Worm (Caenorhabditis elegans) whole organism, L4 larva: ENCODE results near the gene Y4C6B.7.

Experiments used
- D1046.2 ChIP-seq: fragments of 200-800 bp; sonication (Bioruptor generic); IDR thresholded peaks from 2 replicates; pipeline ENCODE4 v1.3.6; 2022; ENCODE audit warnings: missing genetic modification characterization, missing compliant biosample characterization
- F26F4.8 ChIP-seq: fragments of 200-800 bp; sonication (Bioruptor generic); conservative IDR thresholded peaks from 2 replicates; pipeline ENCODE4 v1.3.6; 2022; ENCODE audit warnings: missing genetic modification characterization, missing compliant biosample characterization
- F37D6.2 ChIP-seq: sonication (generic microtip); optimal IDR thresholded peaks from 2 replicates; lab custom pipeline; 2016; ENCODE audit warnings: mild to moderate bottlenecking, missing genetic modification characterization, missing compliant biosample characterization
- F49E8.2 ChIP-seq: sonication (generic microtip); optimal IDR thresholded peaks from 2 replicates; lab custom pipeline; 2016; ENCODE audit warnings: missing compliant biosample characterization, mild to moderate bottlenecking, missing genetic modification characterization, borderline replicate concordance
- T20F7.1 ChIP-seq: fragments of 200-800 bp; sonication (Bioruptor generic); optimal IDR thresholded peaks from 2 replicates; lab custom pipeline; 2018; ENCODE audit warnings: mild to moderate bottlenecking, missing genetic modification characterization, missing compliant biosample characterization
- Y48G9A.11 ChIP-seq: fragments of 200-800 bp; sonication (Bioruptor generic); IDR thresholded peaks from 2 replicates; pipeline ENCODE4 v1.3.6; 2022; ENCODE audit warnings: missing genetic modification reagents, missing genetic modification characterization, missing compliant biosample characterization
- ZK337.2 ChIP-seq: fragments of 200-800 bp; sonication (Bioruptor generic); IDR thresholded peaks from 2 replicates; pipeline ENCODE4 v1.3.6; 2022; ENCODE audit warnings: missing genetic modification reagents, missing genetic modification characterization, missing compliant biosample characterization
- ZK546.5 ChIP-seq, 2 experiments: sonication (generic microtip); optimal IDR thresholded peaks; 2 replicates each; lab custom pipeline; 2017; ENCODE audit warnings: missing biosample characterization in 2 of 2, missing genetic modification characterization in 2 of 2
- aha-1 ChIP-seq: fragments of 150-350 bp; peaks from one replicate; lab custom pipeline; 2014; ENCODE audit warnings: missing biosample characterization, missing genetic modification characterization
- ama-1 ChIP-seq: fragments of 150-350 bp; optimal IDR thresholded peaks from 2 replicates; lab custom pipeline; 2014; ENCODE audit warnings: inconsistent platforms, mixed read lengths
- cey-2 ChIP-seq: sonication (generic microtip); optimal IDR thresholded peaks from 3 replicates; lab custom pipeline; 2017; ENCODE audit warnings: missing genetic modification characterization, mild to moderate bottlenecking, missing compliant biosample characterization, antibody characterized with exemption, borderline replicate concordance; ENCODE audit not compliant: insufficient read depth
- ctbp-1 ChIP-seq: fragments of 200-800 bp; sonication (Bioruptor generic); IDR thresholded peaks from 2 replicates; pipeline ENCODE4 v1.3.6; 2022; ENCODE audit warnings: missing genetic modification reagents, missing genetic modification characterization, missing compliant biosample characterization
- daf-12 ChIP-seq: fragments of 150-350 bp; optimal IDR thresholded peaks from 2 replicates; lab custom pipeline; 2014; ENCODE audit warnings: missing biosample characterization, missing genetic modification reagents, missing genetic modification characterization
- daf-16 ChIP-seq, 3 experiments: sonication (generic microtip); optimal IDR thresholded peaks; 2 replicates each; lab custom pipeline; 2016 to 2017; ENCODE audit warnings: missing genetic modification characterization in 3 of 3, missing genetic modification reagents in 3 of 3, mild to moderate bottlenecking in 2 of 3, missing compliant biosample characterization in 2 of 3, missing biosample characterization in 1 of 3, moderate library complexity in 1 of 3
- dmd-6 ChIP-seq: fragments of 200-800 bp; sonication (Bioruptor generic); IDR thresholded peaks from 2 replicates; pipeline ENCODE4 v1.3.6; 2022; ENCODE audit warnings: missing genetic modification reagents, missing genetic modification characterization, missing compliant biosample characterization
- duxl-1 ChIP-seq: sonication (generic microtip); optimal IDR thresholded peaks from 2 replicates; lab custom pipeline; 2016; ENCODE audit warnings: mild to moderate bottlenecking, missing genetic modification characterization, moderate library complexity, missing compliant biosample characterization; ENCODE audit not compliant: poor library complexity
- dve-1 ChIP-seq: sonication (generic microtip); optimal IDR thresholded peaks from 2 replicates; lab custom pipeline; 2017; ENCODE audit warnings: antibody characterized with exemption, mild to moderate bottlenecking, missing genetic modification characterization, missing compliant biosample characterization; ENCODE audit not compliant: insufficient read depth
- hif-1 ChIP-seq, 2 experiments: sonication (generic microtip); optimal IDR thresholded peaks; 2 replicates each; lab custom pipeline; 2016 to 2017; ENCODE audit warnings: missing compliant biosample characterization in 2 of 2, missing genetic modification characterization in 2 of 2, missing genetic modification reagents in 2 of 2, missing genotype in 2 of 2, mild to moderate bottlenecking in 1 of 2
- hlh-11 ChIP-seq: fragments of 200-800 bp; sonication (Bioruptor generic); optimal IDR thresholded peaks from 2 replicates; lab custom pipeline; 2018; ENCODE audit warnings: mild to moderate bottlenecking, missing genetic modification characterization, missing compliant biosample characterization
- hlh-30 ChIP-seq: sonication (generic microtip); optimal IDR thresholded peaks from 2 replicates; lab custom pipeline; 2017; ENCODE audit warnings: antibody characterized with exemption, mild to moderate bottlenecking, missing genetic modification characterization, missing compliant biosample characterization; ENCODE audit not compliant: insufficient read depth
- lim-7 ChIP-seq: fragments of 200-800 bp; sonication (Bioruptor generic); IDR thresholded peaks from 2 replicates; pipeline ENCODE4 v1.3.6; 2022; ENCODE audit warnings: missing genetic modification characterization, missing compliant biosample characterization
- lin-13 ChIP-seq: fragments of 150-350 bp; optimal IDR thresholded peaks from 2 replicates; lab custom pipeline; 2014; ENCODE audit warnings: missing biosample characterization, missing genetic modification reagents, missing genetic modification characterization
- lin-38 ChIP-seq: fragments of 200-800 bp; sonication (Bioruptor generic); IDR thresholded peaks from 2 replicates; pipeline ENCODE4 v1.3.6; 2022; ENCODE audit warnings: missing genetic modification reagents, missing genetic modification characterization, missing compliant biosample characterization
- madf-5 ChIP-seq, 2 experiments: fragments of 200-800 bp; sonication (Bioruptor generic); IDR thresholded peaks; 2 replicates each; pipeline ENCODE4 v1.3.6; 2022; ENCODE audit warnings: missing compliant biosample characterization in 2 of 2, missing genetic modification characterization in 2 of 2
- madf-9 ChIP-seq: fragments of 200-800 bp; sonication (Bioruptor generic); conservative IDR thresholded peaks from 2 replicates; pipeline ENCODE4 v1.3.6; 2022; ENCODE audit warnings: missing genetic modification reagents, missing genetic modification characterization, missing compliant biosample characterization
- mdl-1 ChIP-seq, 2 experiments: fragments of 150-350 bp in 1 of 2; sonication (generic microtip) in 1 of 2; optimal IDR thresholded peaks; 2 replicates each; lab custom pipeline; 2014 to 2017; ENCODE audit warnings: missing biosample characterization in 2 of 2, missing genetic modification characterization in 2 of 2
- mdt-29 ChIP-seq: fragments of 200-800 bp; sonication (Bioruptor generic); IDR thresholded peaks from 2 replicates; pipeline ENCODE4 v1.3.6; 2022; ENCODE audit warnings: missing genetic modification reagents, missing genetic modification characterization, missing compliant biosample characterization
- mep-1 ChIP-seq: fragments of 150-350 bp; sonication (generic microtip); optimal IDR thresholded peaks from 3 replicates; lab custom pipeline; 2014; ENCODE audit warnings: missing biosample characterization, missing genetic modification characterization
- mes-2 ChIP-seq: sonication (generic microtip); optimal IDR thresholded peaks from 2 replicates; lab custom pipeline; 2016; ENCODE audit warnings: missing genotype, mild to moderate bottlenecking, missing genetic modification characterization, missing compliant biosample characterization; ENCODE audit not compliant: poor library complexity, severe bottlenecking
- mxl-2 ChIP-seq: fragments of 200-800 bp; sonication (Bioruptor generic); conservative IDR thresholded peaks from 2 replicates; pipeline ENCODE4 v1.3.6; 2022; ENCODE audit warnings: missing genetic modification reagents, missing genetic modification characterization, missing compliant biosample characterization
- nhr-111 ChIP-seq: fragments of 200-800 bp; sonication (Bioruptor generic); optimal IDR thresholded peaks from 2 replicates; lab custom pipeline; 2018; ENCODE audit warnings: mild to moderate bottlenecking, missing genetic modification characterization, missing compliant biosample characterization
- nhr-25 ChIP-seq: sonication (generic microtip); optimal IDR thresholded peaks from 2 replicates; lab custom pipeline; 2017; ENCODE audit warnings: missing genetic modification characterization, mild to moderate bottlenecking, missing compliant biosample characterization, antibody characterized with exemption, moderate library complexity, borderline replicate concordance; ENCODE audit not compliant: insufficient read depth
- nhr-28 ChIP-seq: fragments of 150-350 bp; optimal IDR thresholded peaks from 2 replicates; lab custom pipeline; 2014; ENCODE audit warnings: missing biosample characterization, missing genetic modification characterization
- nhr-48 ChIP-seq: sonication (generic microtip); optimal IDR thresholded peaks from 2 replicates; lab custom pipeline; 2016; ENCODE audit warnings: mild to moderate bottlenecking, missing genetic modification characterization, missing compliant biosample characterization
- nhr-6 ChIP-seq: fragments of 150-350 bp; optimal IDR thresholded peaks from 2 replicates; lab custom pipeline; 2014; ENCODE audit warnings: missing biosample characterization, missing genetic modification characterization
- nhr-76 ChIP-seq: fragments of 150-350 bp; optimal IDR thresholded peaks from 2 replicates; lab custom pipeline; 2014; ENCODE audit warnings: missing biosample characterization, missing genetic modification characterization
- nhr-77 ChIP-seq: fragments of 150-350 bp; optimal IDR thresholded peaks from 2 replicates; lab custom pipeline; 2014; ENCODE audit warnings: missing biosample characterization, missing genetic modification characterization
- pha-4 ChIP-seq, 2 experiments: fragments of 150-350 bp in 1 of 2; fragments of 200-800 bp in 1 of 2; sonication (Bioruptor generic) in 1 of 2; IDR thresholded peaks in 1 of 2; optimal IDR thresholded peaks in 1 of 2; 2 replicates each; pipeline versions ENCODE4 v1.3.6 to Lab custom; 2014 to 2022; ENCODE audit warnings: missing genetic modification characterization in 2 of 2, missing genetic modification reagents in 2 of 2, missing biosample characterization in 1 of 2, missing compliant biosample characterization in 1 of 2
- pqm-1 ChIP-seq: sonication (generic microtip); optimal IDR thresholded peaks from 2 replicates; lab custom pipeline; 2017; ENCODE audit warnings: missing biosample characterization, missing genetic modification characterization
- sdz-12 ChIP-seq: fragments of 200-800 bp; sonication (Bioruptor generic); optimal IDR thresholded peaks from 2 replicates; lab custom pipeline; 2018; ENCODE audit warnings: mild to moderate bottlenecking, missing genetic modification characterization, missing compliant biosample characterization
- skn-1 ChIP-seq: fragments of 150-350 bp; optimal IDR thresholded peaks from 2 replicates; lab custom pipeline; 2014; ENCODE audit warnings: missing biosample characterization, missing genetic modification characterization
- snpc-1.2 ChIP-seq: fragments of 200-800 bp; sonication (Bioruptor generic); IDR thresholded peaks from 2 replicates; pipeline ENCODE4 v1.3.6; 2022; ENCODE audit warnings: missing genetic modification reagents, missing genetic modification characterization, missing compliant biosample characterization
- spr-1 ChIP-seq: sonication (generic microtip); optimal IDR thresholded peaks from 2 replicates; lab custom pipeline; 2016; ENCODE audit warnings: mild to moderate bottlenecking, missing genetic modification characterization, missing compliant biosample characterization
- spr-3 ChIP-seq: fragments of 200-800 bp; sonication (Bioruptor generic); optimal IDR thresholded peaks from 2 replicates; lab custom pipeline; 2018; ENCODE audit warnings: mild to moderate bottlenecking, missing genetic modification characterization, missing compliant biosample characterization
- vab-7 ChIP-seq: fragments of 200-800 bp; sonication (Bioruptor generic); IDR thresholded peaks from 2 replicates; pipeline ENCODE4 v1.3.6; 2022; ENCODE audit warnings: missing genetic modification reagents, missing genetic modification characterization, missing compliant biosample characterization

The Y4C6B.7 gene

DNA sequence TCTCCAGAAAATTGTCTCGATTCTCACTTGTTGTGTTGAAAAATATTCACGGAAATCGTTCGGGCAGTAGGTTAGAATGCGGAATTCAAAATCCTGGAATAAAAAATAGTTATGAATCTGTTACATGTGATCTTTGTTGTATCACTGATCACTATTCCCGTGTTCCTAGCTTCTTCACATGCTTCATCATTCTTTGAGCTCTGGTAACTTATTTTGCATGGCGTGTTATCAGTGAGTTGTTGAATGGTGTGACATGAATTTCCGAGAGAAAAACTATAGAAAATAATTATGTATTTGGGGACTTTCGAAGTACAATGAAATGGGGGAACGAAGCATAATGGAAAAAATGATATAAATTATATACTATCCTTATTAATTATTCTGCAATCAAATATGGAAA, 40.3 kb upstream of the Y4C6B.7 start:
- TF ChIP-seq daf-16 (GFP tag; optimal IDR thresholded peaks at IDR 0.05; lab: Kevin White, UChicago): no peak
- peak; percentile 76 for TF ChIP-seq daf-16 (tag; optimal IDR thresholded peaks at IDR 0.05; lab: Kevin White, UChicago)
- TF ChIP-seq madf-9 (GFP tag; lab: Robert Waterston, UW): no peak
- 0 out of 2 replicates have a peak, but pooled peaks have one; percentile 17 for TF ChIP-seq pha-4 (GFP tag; IDR thresholded peaks at IDR 0.05; lab: Robert Waterston, UW)
- TF ChIP-seq pha-4 (tag; optimal IDR thresholded peaks at IDR 0.05; lab: Kevin White, UChicago): no peak
- TF ChIP-seq mxl-2 (GFP tag; lab: Robert Waterston, UW): no peak
- no peak for TF ChIP-seq ZK337.2 (GFP tag; lab: Robert Waterston, UW)
- TF ChIP-seq duxl-1 (tag; lab: Kevin White, UChicago): peak; percentile 31
- no peak for TF ChIP-seq cey-2 (tag; lab: Kevin White, UChicago)
- no peak for TF ChIP-seq F26F4.8
- TF ChIP-seq mdt-29: peak; percentile 63
- peak; percentile 22 for TF ChIP-seq pqm-1
- TF ChIP-seq nhr-77 (tag; lab: Kevin White, UChicago): peak; percentile 22
- no peak for TF ChIP-seq nhr-25 (tag; lab: Kevin White, UChicago)
- TF ChIP-seq dve-1 (tag; lab: Kevin White, UChicago): peak; percentile 71
- TF ChIP-seq lin-38: peak; percentile 34; the same call in 1 of the 2 replicates
- peak; percentile 16 for TF ChIP-seq mes-2 (tag; lab: Kevin White, UChicago)
- TF ChIP-seq vab-7 (GFP tag; lab: Robert Waterston, UW): no peak
- peak; percentile 21 for TF ChIP-seq mep-1
- TF ChIP-seq nhr-76 (tag; lab: Kevin White, UChicago): no peak
- peak; percentile 56 for TF ChIP-seq dmd-6 (GFP tag; lab: Robert Waterston, UW)
- TF ChIP-seq ama-1: peak; percentile 53
- no peak for TF ChIP-seq lim-7 (GFP tag; lab: Robert Waterston, UW)
- TF ChIP-seq spr-3 (GFP tag; lab: Kevin White, UChicago): no peak
- TF ChIP-seq hlh-11 (tag; lab: Kevin White, UChicago): peak; percentile 39
- TF ChIP-seq hlh-30 (tag; lab: Kevin White, UChicago): peak; percentile 62
- TF ChIP-seq nhr-28 (tag; lab: Kevin White, UChicago): peak; percentile 39
- TF ChIP-seq daf-12 (tag; lab: Kevin White, UChicago): no peak
- TF ChIP-seq ZK546.5 (tag; optimal IDR thresholded peaks at IDR 0.05; lab: Kevin White, UChicago): no peak

DNA sequence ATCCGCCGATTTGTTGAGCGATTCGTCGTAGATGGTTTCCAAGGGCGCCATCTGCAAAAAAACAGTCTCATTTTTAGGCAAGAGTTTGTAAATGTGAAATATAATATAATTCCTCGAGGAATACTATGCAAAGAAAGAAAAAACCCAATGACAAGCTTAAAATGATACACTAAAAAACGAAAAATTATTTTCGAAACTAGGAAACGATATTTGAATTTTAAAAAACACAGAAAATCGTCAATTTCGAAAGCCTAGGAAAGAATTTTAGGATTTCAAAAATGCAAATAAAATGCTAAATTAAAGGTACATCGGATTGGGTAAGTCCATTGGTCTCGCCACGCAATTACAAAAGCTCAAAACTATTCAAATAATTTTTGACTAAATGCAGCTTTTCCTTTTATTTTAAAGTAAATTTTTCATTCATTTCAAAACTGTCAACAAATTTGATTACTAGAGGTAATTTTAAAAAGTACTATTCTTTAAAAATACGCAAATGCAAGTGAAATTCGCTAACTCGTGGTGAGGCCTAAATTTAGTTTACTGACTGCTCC, 38.3 kb upstream of the Y4C6B.7 start, which contains the start of the genes htp-1 and ZK616.5:
Gene htp-1 (minus strand): TSS at position 51 of the 551 bp plus-strand sequence.
Gene ZK616.5 (plus strand): TSS at position 423 of the 551 bp plus-strand sequence.
- no peak for TF ChIP-seq nhr-111
- no peak for TF ChIP-seq T20F7.1 (GFP tag; lab: Kevin White, UChicago)
- TF ChIP-seq spr-1 (tag; lab: Kevin White, UChicago): no peak
- TF ChIP-seq dmd-6 (GFP tag; lab: Robert Waterston, UW): no peak
- TF ChIP-seq hlh-11 (tag; lab: Kevin White, UChicago): no peak
- TF ChIP-seq ctbp-1 (GFP tag; lab: Robert Waterston, UW): no peak
- TF ChIP-seq lin-13: no peak
- TF ChIP-seq ama-1: no peak
- no peak for TF ChIP-seq nhr-48 (tag; lab: Kevin White, UChicago)
- no peak for TF ChIP-seq skn-1
- TF ChIP-seq sdz-12 (GFP tag; lab: Kevin White, UChicago): no peak

DNA sequence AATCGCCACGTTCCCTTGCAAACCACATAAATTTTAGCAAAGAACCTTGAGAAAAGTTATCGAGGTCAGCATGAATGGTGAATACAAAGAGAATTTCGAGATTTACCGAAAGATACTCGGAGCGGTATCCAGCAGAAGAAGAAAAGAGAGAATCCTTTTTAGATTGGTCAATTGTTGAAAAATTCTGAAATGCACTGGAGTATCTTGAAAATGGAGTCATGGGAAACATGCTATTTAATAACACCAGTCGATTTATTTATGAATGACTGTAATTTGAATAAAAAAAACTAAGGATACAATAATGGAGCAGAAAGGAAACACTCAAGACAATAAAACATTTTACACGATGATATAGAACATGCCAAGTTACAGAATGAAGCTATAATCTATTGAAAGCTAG, 36.7 kb upstream of the Y4C6B.7 start:
- no peak for TF ChIP-seq F37D6.2 (tag; lab: Kevin White, UChicago)
- TF ChIP-seq mdl-1 (tag; optimal IDR thresholded peaks at IDR 0.05; lab: Kevin White, UChicago): no peak
- peak; percentile 84 for TF ChIP-seq snpc-1.2 (GFP tag; lab: Robert Waterston, UW)
- no peak for TF ChIP-seq nhr-6 (tag; lab: Kevin White, UChicago)
- TF ChIP-seq madf-5 (GFP tag; IDR thresholded peaks at IDR 0.05; lab: Robert Waterston, UW): 0 out of 4 replicates have a peak, but pooled peaks of 1 of the 2 experiments have one; percentile 26
- TF ChIP-seq hif-1 (tag; optimal IDR thresholded peaks at IDR 0.05; lab: Kevin White, UChicago): no peak
- peak; percentile 85 for TF ChIP-seq aha-1 (tag; lab: Kevin White, UChicago)
- no peak for TF ChIP-seq D1046.2 (GFP tag; lab: Robert Waterston, UW)
- TF ChIP-seq Y48G9A.11 (GFP tag; lab: Robert Waterston, UW): peak; percentile 42; the same call in 1 of the 2 replicates
- no peak for TF ChIP-seq ZK546.5 (tag; optimal IDR thresholded peaks at IDR 0.05; lab: Kevin White, UChicago)
- TF ChIP-seq lin-38: 0 out of 2 replicates have a peak, but pooled peaks have one; percentile 22
- peak; percentile 56 for TF ChIP-seq F49E8.2 (tag; lab: Kevin White, UChicago)
